Worm (Caenorhabditis elegans): ENCODE results near the gene ugt-14.

Gene ugt-14

ce11 chrV:4935096-4935495 lies 29.0 kb downstream of the ugt-14 start:
- TF ChIP-seq nhr-11 (tag; optimal IDR thresholded peaks at IDR 0.05) (no peak), fos-1 (tag; optimal IDR thresholded peaks at IDR 0.05) (peak; percentile 30)

- TF ChIP-seq nhr-21 (tag; optimal IDR thresholded peaks at IDR 0.05), result no peak
- TF ChIP-seq mab-5 (tag; optimal IDR thresholded peaks at IDR 0.05), result no peak
- no peak for TF ChIP-seq alr-1 (tag; optimal IDR thresholded peaks at IDR 0.05)
- TF ChIP-seq lin-13 (GFP tag; optimal IDR thresholded peaks at IDR 0.05), result no peak
- TF ChIP-seq crh-2 (tag; optimal IDR thresholded peaks at IDR 0.05), result no peak
- no peak for TF ChIP-seq elt-1 (tag; optimal IDR thresholded peaks at IDR 0.05)
- no peak for TF ChIP-seq dmd-4 (tag; optimal IDR thresholded peaks at IDR 0.05)
- TF ChIP-seq ztf-4 (tag; optimal IDR thresholded peaks at IDR 0.05), result no peak
- no peak for TF ChIP-seq nhr-11 (tag; optimal IDR thresholded peaks at IDR 0.05)
- no peak for TF ChIP-seq snpc-4 (tag; optimal IDR thresholded peaks at IDR 0.05)
- TF ChIP-seq nhr-77 (tag; optimal IDR thresholded peaks at IDR 0.05), result no peak
- no peak for TF ChIP-seq nhr-129 (tag; optimal IDR thresholded peaks at IDR 0.05)
- no peak for TF ChIP-seq egl-27 (tag; optimal IDR thresholded peaks at IDR 0.05)
- no peak for TF ChIP-seq skn-1 (tag; optimal IDR thresholded peaks at IDR 0.05)
- no peak for TF ChIP-seq ama-1 (optimal IDR thresholded peaks at IDR 0.05)
- no peak for TF ChIP-seq ztf-11 (tag; optimal IDR thresholded peaks at IDR 0.05)
- TF ChIP-seq nhr-237 (tag; optimal IDR thresholded peaks at IDR 0.05), result no peak
- TF ChIP-seq mdl-1 (tag; optimal IDR thresholded peaks at IDR 0.05), result no peak
- TF ChIP-seq sma-3 (GFP tag; optimal IDR thresholded peaks at IDR 0.05), result no peak
- no peak for TF ChIP-seq mbf-1 (tag; optimal IDR thresholded peaks at IDR 0.05)
Observed at ce11 chrV:4937337-4937736, 31.3 kb downstream of the ugt-14 start.

DNA sequence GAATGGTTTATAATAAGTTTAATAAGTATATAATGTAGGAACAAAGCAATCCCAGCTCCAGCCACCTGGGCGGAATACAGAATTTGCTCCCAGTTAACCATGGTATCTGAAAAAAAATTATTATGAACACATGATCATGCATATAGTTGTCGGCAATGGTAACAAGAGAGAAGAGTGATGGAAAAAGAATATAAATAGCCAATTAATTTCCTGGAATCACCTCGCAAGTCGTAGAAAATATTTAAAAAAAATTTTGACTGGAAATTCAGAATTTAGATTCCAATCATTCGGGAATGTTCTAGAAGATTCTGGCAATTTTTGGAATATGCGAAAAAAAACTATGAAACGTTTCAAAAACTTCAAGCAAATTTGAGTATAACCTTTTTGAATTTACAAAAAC lies 38.2 kb downstream of the ugt-14 start, which contains the start of gene str-211:
Gene str-211 (minus strand): TSS at position 101 of the 400 bp plus-strand sequence.
- no peak for TF ChIP-seq nhr-129 (tag; optimal IDR thresholded peaks at IDR 0.05)
- no peak for TF ChIP-seq unc-39 (tag; optimal IDR thresholded peaks at IDR 0.05)
- TF ChIP-seq ztf-4 (tag; optimal IDR thresholded peaks at IDR 0.05), result no peak
- TF ChIP-seq fos-1 (tag; optimal IDR thresholded peaks at IDR 0.05), result no peak
- TF ChIP-seq skn-1 (tag; optimal IDR thresholded peaks at IDR 0.05), result no peak
- no peak for TF ChIP-seq nhr-21 (tag; optimal IDR thresholded peaks at IDR 0.05)
- TF ChIP-seq C34F6.9 (tag; optimal IDR thresholded peaks at IDR 0.05), result no peak
- TF ChIP-seq blmp-1 (tag; optimal IDR thresholded peaks at IDR 0.05; ENCODE audit: insufficient read depth), result no peak
- no peak for TF ChIP-seq ceh-16 (tag; optimal IDR thresholded peaks at IDR 0.05)
- TF ChIP-seq R02D3.7 (tag; optimal IDR thresholded peaks at IDR 0.05), result no peak
- no peak for TF ChIP-seq zag-1 (tag; optimal IDR thresholded peaks at IDR 0.05)
- no peak for TF ChIP-seq mbf-1 (tag; optimal IDR thresholded peaks at IDR 0.05)
- TF ChIP-seq mdl-1 (tag; optimal IDR thresholded peaks at IDR 0.05), result no peak
- TF ChIP-seq ztf-1 (GFP tag; conservative IDR thresholded peaks at IDR 0.05), result no peak
- TF ChIP-seq crh-2 (tag; optimal IDR thresholded peaks at IDR 0.05), result no peak
- no peak for TF ChIP-seq nhr-23 (tag; optimal IDR thresholded peaks at IDR 0.05)
- TF ChIP-seq nhr-77 (tag; optimal IDR thresholded peaks at IDR 0.05), result no peak
- TF ChIP-seq nhr-237 (tag; optimal IDR thresholded peaks at IDR 0.05), result no peak
- no peak for TF ChIP-seq lin-11 (tag; optimal IDR thresholded peaks at IDR 0.05)

DNA sequence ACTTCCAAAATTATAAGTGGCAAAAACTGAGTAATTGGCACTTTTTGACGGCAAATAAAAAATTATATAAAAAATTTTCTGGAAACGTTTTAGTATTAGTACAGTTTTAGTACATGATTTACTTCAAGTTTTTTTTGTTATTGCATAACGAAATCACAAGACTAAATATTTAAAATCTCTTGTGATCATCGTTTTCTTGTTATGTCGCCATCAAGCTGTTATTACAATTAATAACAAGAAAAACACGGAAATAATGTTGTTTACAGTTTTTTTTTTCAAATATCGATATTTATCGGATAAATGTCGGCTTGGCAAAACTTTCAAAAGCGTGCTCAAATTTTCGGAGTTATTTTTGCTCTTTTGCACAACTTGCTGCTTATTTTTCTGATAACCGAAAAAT lies 42.6 kb downstream of the ugt-14 start, which contains the start of gene str-209:
Gene str-209 (plus strand): TSS at position 301 of the 400 bp plus-strand sequence.
- no peak for TF ChIP-seq nhr-129 (tag; optimal IDR thresholded peaks at IDR 0.05)
- no peak for TF ChIP-seq ZK546.5 (tag; optimal IDR thresholded peaks at IDR 0.05)
- TF ChIP-seq peb-1 (tag; optimal IDR thresholded peaks at IDR 0.05), result no peak
- TF ChIP-seq unc-62 (GFP tag; optimal IDR thresholded peaks at IDR 0.05), result no peak
- no peak for TF ChIP-seq elt-3 (tag; optimal IDR thresholded peaks at IDR 0.05)
- TF ChIP-seq ama-1 (optimal IDR thresholded peaks at IDR 0.05), result no peak
- TF ChIP-seq ztf-1 (GFP tag; conservative IDR thresholded peaks at IDR 0.05), result no peak
- no peak for TF ChIP-seq gmeb-1 (tag; optimal IDR thresholded peaks at IDR 0.05)
- TF ChIP-seq nhr-21 (tag; optimal IDR thresholded peaks at IDR 0.05), result no peak
- TF ChIP-seq Y55F3AM.14 (GFP tag; optimal IDR thresholded peaks at IDR 0.05), result no peak
- TF ChIP-seq nhr-10 (tag; optimal IDR thresholded peaks at IDR 0.05), result no peak

DNA sequence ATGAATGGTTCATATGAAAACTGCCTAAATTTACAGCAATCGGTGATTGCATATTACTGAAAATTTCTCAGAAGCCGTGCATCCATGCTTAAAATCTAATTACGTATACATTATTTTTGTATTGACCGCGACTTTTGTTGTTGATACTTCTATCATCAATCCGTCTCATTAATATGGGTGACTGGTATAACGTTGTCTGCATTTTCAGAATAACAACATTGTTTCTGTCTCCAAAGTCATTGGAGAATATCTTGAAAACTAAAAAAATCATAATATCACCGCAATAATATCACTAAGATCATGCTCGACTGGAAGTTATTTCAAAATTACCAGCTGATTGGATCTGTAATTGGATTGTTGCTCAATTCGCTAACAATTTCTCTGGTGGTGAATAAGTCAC lies 45.4 kb downstream of the ugt-14 start, which contains the start of gene str-207:
Gene str-207 (plus strand): TSS at position 301 of the 400 bp plus-strand sequence.
- no peak for TF ChIP-seq ztf-11 (tag; optimal IDR thresholded peaks at IDR 0.05)
- no peak for TF ChIP-seq fos-1 (tag; optimal IDR thresholded peaks at IDR 0.05)
- TF ChIP-seq dmd-4 (tag; optimal IDR thresholded peaks at IDR 0.05), result no peak

Measured in whole organism, L2 larva.